Worm (Caenorhabditis elegans) whole organism, young adult: ENCODE data around the gene C05D11.5.

Experiments used
- B0019.2 ChIP-seq: fragments of 200-800 bp; sonication (Bioruptor generic); conservative IDR thresholded peaks from 2 replicates; pipeline ENCODE4 v1.3.6; 2022; ENCODE audit warnings: missing genetic modification reagents, missing genetic modification characterization, missing compliant biosample characterization
- D2030.7 ChIP-seq: fragments of 200-800 bp; sonication (Bioruptor generic); IDR thresholded peaks from 2 replicates; pipeline ENCODE4 v1.3.6; 2022; ENCODE audit warnings: missing genetic modification reagents, missing genetic modification characterization, missing compliant biosample characterization
- ceh-40 ChIP-seq: fragments of 200-800 bp; sonication (Bioruptor generic); IDR thresholded peaks from 2 replicates; pipeline ENCODE4 v1.3.6; 2022; ENCODE audit warnings: missing genetic modification characterization, missing compliant biosample characterization
- efl-1 ChIP-seq: fragments of 150-350 bp; optimal IDR thresholded peaks from 2 replicates; lab custom pipeline; 2014; ENCODE audit warnings: missing biosample characterization, missing genetic modification reagents, missing genetic modification characterization
- ets-4 ChIP-seq: fragments of 200-800 bp; sonication (Bioruptor generic); optimal IDR thresholded peaks from 2 replicates; lab custom pipeline; 2018; ENCODE audit warnings: mild to moderate bottlenecking, missing genetic modification characterization, missing compliant biosample characterization
- let-526 ChIP-seq: fragments of 200-800 bp; sonication (Bioruptor generic); IDR thresholded peaks from 2 replicates; pipeline ENCODE4 v1.3.6; 2022; ENCODE audit warnings: missing genetic modification reagents, missing genetic modification characterization, missing compliant biosample characterization
- pha-4 ChIP-seq: fragments of 150-350 bp; sonication (generic microtip); optimal IDR thresholded peaks from 2 replicates; lab custom pipeline; 2014; ENCODE audit warnings: missing biosample characterization, missing genetic modification reagents, missing genetic modification characterization

DNA sequence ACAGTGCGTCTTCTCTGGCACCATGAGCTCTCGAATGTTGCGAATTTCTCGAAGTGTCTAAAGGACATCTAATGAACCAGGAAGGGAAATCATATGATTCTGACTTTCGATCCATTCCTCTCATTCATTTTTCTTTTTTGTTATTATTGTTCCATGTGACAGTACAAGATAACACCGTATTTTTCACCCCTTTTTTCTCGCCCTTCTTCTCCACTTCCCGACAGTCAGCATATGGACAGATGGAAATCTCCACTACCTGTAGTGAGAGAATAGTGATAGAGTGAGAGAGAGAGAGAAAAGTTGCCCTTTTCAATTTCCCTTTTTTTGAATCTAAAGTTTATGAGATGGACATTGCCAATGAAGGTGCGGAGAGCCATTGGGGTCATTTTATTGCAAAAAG, 51.0 kb downstream of the C05D11.5 start:
- no peak for TF ChIP-seq D2030.7 (GFP tag; lab: Robert Waterston, UW)
- no peak for TF ChIP-seq ceh-40 (GFP tag; lab: Robert Waterston, UW)
- TF ChIP-seq efl-1 (GFP tag; lab: Kevin White, UChicago), result no peak
- no peak for TF ChIP-seq ets-4
- TF ChIP-seq pha-4 (tag; lab: Kevin White, UChicago), result no peak
- TF ChIP-seq B0019.2 (GFP tag; lab: Robert Waterston, UW), result no peak
- TF ChIP-seq let-526, result no peak
